Fruit fly (Drosophila melanogaster): Measurements from ENCODE around the gene CG31248.

CG31248 gene

dm6 chr3R:7108589-7109312 lies 20.4 kb upstream of the CG31248 start (continued):
- peak; percentile 5 for TF ChIP-seq CG34376 (GFP tag; optimal IDR thresholded peaks at IDR 0.05)
- TF ChIP-seq CG11398 (GFP tag; optimal IDR thresholded peaks at IDR 0.05): peak; percentile 91
- TF ChIP-seq Atf-2 (GFP tag; optimal IDR thresholded peaks at IDR 0.05): peak; percentile 94
- no peak for TF ChIP-seq Nf-YA (GFP tag; IDR thresholded peaks at IDR 0.05)
- no peak for TF ChIP-seq CG6765 (GFP tag; optimal IDR thresholded peaks at IDR 0.05)
- no peak for TF ChIP-seq CG32532 (GFP tag; IDR thresholded peaks at IDR 0.05)
- no peak for TF ChIP-seq CG14050 (GFP tag; IDR thresholded peaks at IDR 0.05)
- no peak for TF ChIP-seq B-H2 (GFP tag; optimal IDR thresholded peaks at IDR 0.05)
- TF ChIP-seq schlank (tag; optimal IDR thresholded peaks at IDR 0.05): no peak
- TF ChIP-seq az2 (GFP tag; optimal IDR thresholded peaks at IDR 0.05): peak; percentile 97
- TF ChIP-seq CG12104 (GFP tag; optimal IDR thresholded peaks at IDR 0.05): peak; percentile 92
- peak; percentile 98 for TF ChIP-seq CG10462 (GFP tag; optimal IDR thresholded peaks at IDR 0.05)
- no peak for TF ChIP-seq mirr (GFP tag; optimal IDR thresholded peaks at IDR 0.05)
- no peak for TF ChIP-seq crol (GFP tag; IDR thresholded peaks at IDR 0.05)
- TF ChIP-seq pan (optimal IDR thresholded peaks at IDR 0.05): no peak
- TF ChIP-seq pan (GFP tag; optimal IDR thresholded peaks at IDR 0.05 in 1 of 2, IDR thresholded peaks at IDR 0.05 in 1 of 2): no peak
- peak; percentile 87 for TF ChIP-seq CG11723 (GFP tag; optimal IDR thresholded peaks at IDR 0.05)
- TF ChIP-seq fd3F (GFP tag; optimal IDR thresholded peaks at IDR 0.05): peak; percentile 52
- TF ChIP-seq CG6654 (GFP tag; optimal IDR thresholded peaks at IDR 0.05): peak; percentile 74
- peak; percentile 87 for TF ChIP-seq CG9609 (GFP tag; optimal IDR thresholded peaks at IDR 0.05)
- TF ChIP-seq disco-r (GFP tag; optimal IDR thresholded peaks at IDR 0.05): peak; percentile 64
- peak; percentile 77 for TF ChIP-seq YL-1 (GFP tag; optimal IDR thresholded peaks at IDR 0.05)
- TF ChIP-seq al (GFP tag; IDR thresholded peaks at IDR 0.05): no peak
- no peak for TF ChIP-seq yki (optimal IDR thresholded peaks at IDR 0.05)
- no peak for TF ChIP-seq ttk (GFP tag; IDR thresholded peaks at IDR 0.05)
- TF ChIP-seq sens (GFP tag): peak; percentile 100
- TF ChIP-seq Neu2 (GFP tag; optimal IDR thresholded peaks at IDR 0.05; ENCODE audit: borderline replicate concordance): peak; percentile 76
- peak; percentile 88 for TF ChIP-seq NC2α (GFP tag; optimal IDR thresholded peaks at IDR 0.05)
- TF ChIP-seq cg (GFP tag; optimal IDR thresholded peaks at IDR 0.05): peak; percentile 95
- TF ChIP-seq Lpt (GFP tag; optimal IDR thresholded peaks at IDR 0.05): no peak
- TF ChIP-seq CrebB (tag; optimal IDR thresholded peaks at IDR 0.05): peak; percentile 90
- TF ChIP-seq Deaf1 (tag; optimal IDR thresholded peaks at IDR 0.05): peak; percentile 72
- TF ChIP-seq CG3407 (GFP tag; optimal IDR thresholded peaks at IDR 0.05): peak; percentile 94
- TF ChIP-seq zen (tag; optimal IDR thresholded peaks at IDR 0.05): peak; percentile 98
- peak; percentile 82 for TF ChIP-seq pb (GFP tag; optimal IDR thresholded peaks at IDR 0.05)
- TF ChIP-seq unpg (GFP tag; optimal IDR thresholded peaks at IDR 0.05): peak; percentile 96
- no peak for TF ChIP-seq amos (GFP tag; IDR thresholded peaks at IDR 0.05; ENCODE audit: partially characterized antibody)
- TF ChIP-seq CG14965 (GFP tag; optimal IDR thresholded peaks at IDR 0.05; ENCODE audit: borderline replicate concordance): peak; percentile 45
- peak; percentile 92 for TF ChIP-seq CG16815 (GFP tag; optimal IDR thresholded peaks at IDR 0.05)
- TF ChIP-seq CG17612 (GFP tag; IDR thresholded peaks at IDR 0.05): no peak
- peak; percentile 87 for TF ChIP-seq CG30020 (tag; optimal IDR thresholded peaks at IDR 0.05)
- no peak for TF ChIP-seq Taf1 (GFP tag; IDR thresholded peaks at IDR 0.05)
- peak; percentile 63 for TF ChIP-seq Fer2 (tag; optimal IDR thresholded peaks at IDR 0.05)
- TF ChIP-seq CG12391 (tag; optimal IDR thresholded peaks at IDR 0.05): peak; percentile 99
- TF ChIP-seq CG9727 (GFP tag; optimal IDR thresholded peaks at IDR 0.05): peak; percentile 98
- peak; percentile 71 for TF ChIP-seq Antp (GFP tag; optimal IDR thresholded peaks at IDR 0.05)
- TF ChIP-seq emc (GFP tag; optimal IDR thresholded peaks at IDR 0.05): no peak
- TF ChIP-seq CG32767 (GFP tag; IDR thresholded peaks at IDR 0.05): no peak
- peak; percentile 63 for TF ChIP-seq Fer1 (GFP tag; optimal IDR thresholded peaks at IDR 0.05)
- no peak for TF ChIP-seq CG6689 (GFP tag; IDR thresholded peaks at IDR 0.05)
- TF ChIP-seq jumu (GFP tag; optimal IDR thresholded peaks at IDR 0.05): peak; percentile 87

Data from whole organism, embryonic.